Fruit fly (Drosophila melanogaster) Kc167 (cell line): ENCODE results near the gene Atg14.

Source experiments
- Myc ChIP-seq: fragments of >200 bp; optimal IDR thresholded peaks from 2 replicates; lab custom pipeline; 2017; ENCODE audit warnings: missing external identifiers
- h ChIP-seq: fragments of >200 bp; optimal IDR thresholded peaks from 3 replicates; lab custom pipeline; 2018; ENCODE audit warnings: missing external identifiers
- insv ChIP-seq: fragments of >200 bp; optimal IDR thresholded peaks from 3 replicates; lab custom pipeline; 2018; ENCODE audit warnings: missing external identifiers
- psq ChIP-seq: fragments of >200 bp; optimal IDR thresholded peaks from 2 replicates; lab custom pipeline; 2017; ENCODE audit warnings: missing external identifiers

DNA sequence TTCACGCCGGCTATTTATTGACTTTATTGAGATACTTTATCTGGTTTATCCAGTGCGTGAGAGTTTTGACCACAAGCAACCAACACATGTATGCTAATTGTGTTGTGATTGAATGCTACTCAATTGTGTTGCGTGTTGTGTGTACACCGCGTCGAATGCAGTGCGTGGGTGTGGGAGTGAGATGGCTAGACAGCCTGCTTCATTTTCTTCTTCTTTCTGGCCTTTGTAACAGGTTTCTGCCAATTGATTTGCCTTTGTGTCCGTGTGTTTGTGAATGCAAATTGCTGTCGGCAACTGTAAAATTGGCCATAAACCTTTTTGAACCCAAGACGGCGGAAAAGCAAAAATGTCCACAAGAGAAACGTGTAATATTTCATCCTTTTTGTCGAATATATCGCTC lies 29.3 kb upstream of the Atg14 start:
- TF ChIP-seq insv, result no peak
- TF ChIP-seq psq (lab: Kevin White, UChicago), result no peak
- no peak for TF ChIP-seq Myc (lab: Kevin White, UChicago)
- TF ChIP-seq h (lab: Kevin White, UChicago), result no peak
